Fruit fly (Drosophila melanogaster) whole organism, adult: ENCODE results near the gene SrpRalpha.

ENCODE experiments used
- CG11617 ChIP-seq: fragments of 200-800 bp; sonication (Bioruptor generic); optimal IDR thresholded peaks from 2 replicates; lab custom pipeline; 2017; ENCODE audit warnings: mild to moderate bottlenecking, missing biosample characterization, missing genetic modification reagents, missing genetic modification characterization
- CG12768 ChIP-seq: fragments of 200-800 bp; sonication (Bioruptor generic); optimal IDR thresholded peaks from 2 replicates; lab custom pipeline; 2017; ENCODE audit warnings: missing biosample characterization, missing genetic modification characterization, mild to moderate bottlenecking, moderate library complexity, missing genetic modification reagents
- CG14711 ChIP-seq: fragments of 200-800 bp; sonication (Bioruptor generic); optimal IDR thresholded peaks from 2 replicates; lab custom pipeline; 2018; ENCODE audit warnings: missing biosample characterization, mild to moderate bottlenecking, missing genetic modification characterization, moderate library complexity
- CG1620 ChIP-seq: fragments of 200-800 bp; sonication (Bioruptor generic); optimal IDR thresholded peaks from 2 replicates; lab custom pipeline; 2016; ENCODE audit warnings: missing biosample characterization, missing genetic modification characterization
- CG33017 ChIP-seq: fragments of 200-800 bp; sonication (Bioruptor generic); optimal IDR thresholded peaks from 2 replicates; lab custom pipeline; 2018; ENCODE audit warnings: missing biosample characterization, mild to moderate bottlenecking, missing genetic modification characterization, moderate library complexity
- CG5204 ChIP-seq: fragments of 200-800 bp; sonication (Bioruptor generic); optimal IDR thresholded peaks from 2 replicates; lab custom pipeline; 2016; ENCODE audit warnings: missing biosample characterization, missing genetic modification characterization
- CG7045 ChIP-seq: fragments of 200-800 bp; sonication (Bioruptor generic); optimal IDR thresholded peaks from 2 replicates; lab custom pipeline; 2017; ENCODE audit warnings: missing biosample characterization, mild to moderate bottlenecking, missing genetic modification characterization
- CG7101 ChIP-seq: fragments of 200-800 bp; sonication (Bioruptor generic); optimal IDR thresholded peaks from 2 replicates; lab custom pipeline; 2018; ENCODE audit warnings: missing biosample characterization, mild to moderate bottlenecking, missing genetic modification characterization, moderate library complexity
- Clk ChIP-seq: fragments of 200-800 bp; sonication (Bioruptor generic); optimal IDR thresholded peaks from 2 replicates; lab custom pipeline; 2017; ENCODE audit warnings: missing biosample characterization, missing genetic modification characterization
- Crg-1 ChIP-seq: fragments of 200-800 bp; sonication (Bioruptor generic); optimal IDR thresholded peaks from 2 replicates; lab custom pipeline; 2016; ENCODE audit warnings: missing biosample characterization, missing genetic modification characterization
- Hr96 ChIP-seq: fragments of 200-800 bp; sonication (Bioruptor generic); optimal IDR thresholded peaks from 2 replicates; lab custom pipeline; 2016; ENCODE audit warnings: missing biosample characterization, missing genetic modification characterization
- Mnt ChIP-seq: fragments of 200-800 bp; sonication (Bioruptor generic); optimal IDR thresholded peaks from 2 replicates; lab custom pipeline; 2016; ENCODE audit warnings: missing biosample characterization, mild to moderate bottlenecking, missing genetic modification characterization
- bab1 ChIP-seq: fragments of 200-800 bp; sonication (Bioruptor generic); optimal IDR thresholded peaks from 3 replicates; lab custom pipeline; 2019; ENCODE audit warnings: missing biosample characterization, mild to moderate bottlenecking, missing genetic modification characterization, moderate library complexity
- cic ChIP-seq: fragments of 200-800 bp; sonication (Bioruptor generic); optimal IDR thresholded peaks from 2 replicates; lab custom pipeline; 2017; ENCODE audit warnings: missing biosample characterization, mild to moderate bottlenecking, missing genetic modification characterization, moderate library complexity
- cnc ChIP-seq, 2 experiments: fragments of >200 bp; optimal IDR thresholded peaks; 2 replicates each; lab custom pipeline; 2017
- kay ChIP-seq: fragments of 200-800 bp; sonication (Bioruptor generic); peaks from one replicate; lab custom pipeline; 2016; ENCODE audit warnings: missing biosample characterization, missing genetic modification characterization, borderline replicate concordance
- ovo ChIP-seq: fragments of 200-800 bp; sonication (Bioruptor generic); optimal IDR thresholded peaks from 2 replicates; lab custom pipeline; 2016; ENCODE audit warnings: missing biosample characterization, missing genetic modification characterization
- pad ChIP-seq: fragments of 200-800 bp; sonication (Bioruptor generic); optimal IDR thresholded peaks from 3 replicates; lab custom pipeline; 2017; ENCODE audit warnings: missing biosample characterization, missing genetic modification characterization, mild to moderate bottlenecking, moderate library complexity, missing genetic modification reagents
- tj ChIP-seq: fragments of 200-800 bp; sonication (Bioruptor generic); optimal IDR thresholded peaks from 3 replicates; lab custom pipeline; 2017; ENCODE audit warnings: missing biosample characterization, mild to moderate bottlenecking, missing genetic modification characterization, moderate library complexity
- toe ChIP-seq: fragments of 200-800 bp; sonication (Bioruptor generic); optimal IDR thresholded peaks from 2 replicates; lab custom pipeline; 2016; ENCODE audit warnings: missing biosample characterization, missing genetic modification characterization

The SrpRalpha gene

dm6 chrX:11154511-11155197 is 25.8 kb upstream of the SrpRalpha start:
- peak; percentile 23 for TF ChIP-seq pad (GFP tag; lab: Kevin White, UChicago)
- peak; percentile 44 for TF ChIP-seq Mnt (GFP tag; lab: Kevin White, UChicago)
- TF ChIP-seq CG11617 (GFP tag; lab: Kevin White, UChicago): no peak
- TF ChIP-seq bab1 (GFP tag; lab: Kevin White, UChicago): no peak
- peak; percentile 2 for TF ChIP-seq CG7101 (tag; lab: Kevin White, UChicago)
- TF ChIP-seq CG12768 (GFP tag; lab: Kevin White, UChicago): no peak
- peak; percentile 14 for TF ChIP-seq cic (GFP tag; lab: Kevin White, UChicago)
- TF ChIP-seq ovo (GFP tag; lab: Kevin White, UChicago): no peak
- peak; percentile 37 for TF ChIP-seq Crg-1 (GFP tag; lab: Kevin White, UChicago)
- peak; percentile 57 for TF ChIP-seq tj

dm6 chrX:11153826-11154510 is 25.1 kb upstream of the SrpRalpha start, which contains the start of the genes rtv and Dlic:
TSS of gene rtv (minus strand) at chrX:11153990.
TSS of gene Dlic (plus strand) at chrX:11154421.
- no peak for TF ChIP-seq CG14711 (tag; lab: Kevin White, UChicago)
- no peak for TF ChIP-seq CG33017 (tag; lab: Kevin White, UChicago)
- TF ChIP-seq CG5204 (GFP tag; lab: Kevin White, UChicago): peak; percentile 23
- peak; percentile 5 for TF ChIP-seq bab1 (GFP tag; lab: Kevin White, UChicago)
- no peak for TF ChIP-seq CG7045 (GFP tag; lab: Kevin White, UChicago)
- peak; percentile 50 for TF ChIP-seq pad (GFP tag; lab: Kevin White, UChicago)
- peak; percentile 21 for TF ChIP-seq ovo (GFP tag; lab: Kevin White, UChicago)
- peak; percentile 12 for TF ChIP-seq Mnt (GFP tag; lab: Kevin White, UChicago)
- TF ChIP-seq toe (GFP tag; lab: Kevin White, UChicago): no peak
- TF ChIP-seq tj: no peak
- TF ChIP-seq CG1620 (GFP tag; lab: Kevin White, UChicago): peak; percentile 19
- peak; percentile 23 for TF ChIP-seq CG7101 (tag; lab: Kevin White, UChicago)
- TF ChIP-seq CG12768 (GFP tag; lab: Kevin White, UChicago): no peak
- TF ChIP-seq cnc (optimal IDR thresholded peaks at IDR 0.05; lab: Kevin White, UChicago): no peak
- TF ChIP-seq kay (GFP tag; lab: Kevin White, UChicago): peak; percentile 73
- TF ChIP-seq cic (GFP tag; lab: Kevin White, UChicago): no peak

dm6 chrX:11153413-11153812 is 24.5 kb upstream of the SrpRalpha start:
- TF ChIP-seq kay (GFP tag; lab: Kevin White, UChicago) (peak; percentile 49), CG11617 (GFP tag; lab: Kevin White, UChicago) (no peak)

dm6 chrX:11149201-11149600 is 20.3 kb upstream of the SrpRalpha start, which contains the start of gene Lint-1:
TSS of gene Lint-1 (plus strand) at chrX:11149323.
- TF ChIP-seq Hr96 (GFP tag; lab: Kevin White, UChicago): no peak
- no peak for TF ChIP-seq CG11617 (GFP tag; lab: Kevin White, UChicago)
- no peak for TF ChIP-seq CG12768 (GFP tag; lab: Kevin White, UChicago)
- TF ChIP-seq Mnt (GFP tag; lab: Kevin White, UChicago): peak; percentile 89
- peak; percentile 37 for TF ChIP-seq toe (GFP tag; lab: Kevin White, UChicago)
- TF ChIP-seq CG33017 (tag; lab: Kevin White, UChicago): no peak
- TF ChIP-seq kay (GFP tag; lab: Kevin White, UChicago): no peak
- TF ChIP-seq Clk (GFP tag; lab: Kevin White, UChicago): no peak
- no peak for TF ChIP-seq pad (GFP tag; lab: Kevin White, UChicago)
- TF ChIP-seq ovo (GFP tag; lab: Kevin White, UChicago): peak; percentile 6
- TF ChIP-seq CG5204 (GFP tag; lab: Kevin White, UChicago): peak; percentile 31
- TF ChIP-seq tj: peak; percentile 21
- TF ChIP-seq Crg-1 (GFP tag; lab: Kevin White, UChicago): no peak
- TF ChIP-seq CG14711 (tag; lab: Kevin White, UChicago): no peak
- no peak for TF ChIP-seq cic (GFP tag; lab: Kevin White, UChicago)
- no peak for TF ChIP-seq cnc (optimal IDR thresholded peaks at IDR 0.05; lab: Kevin White, UChicago)
- peak; percentile 19 for TF ChIP-seq bab1 (GFP tag; lab: Kevin White, UChicago)
- TF ChIP-seq CG1620 (GFP tag; lab: Kevin White, UChicago): peak; percentile 66
- no peak for TF ChIP-seq CG7045 (GFP tag; lab: Kevin White, UChicago)
- TF ChIP-seq CG7101 (tag; lab: Kevin White, UChicago): peak; percentile 33

dm6 chrX:11148272-11148835 is 19.5 kb upstream of the SrpRalpha start, which contains the start of gene Ran:
TSS of gene Ran (minus strand) at chrX:11148716.
- TF ChIP-seq bab1 (GFP tag; lab: Kevin White, UChicago) (peak; percentile 53), Hr96 (GFP tag; lab: Kevin White, UChicago) (no peak), Mnt (GFP tag; lab: Kevin White, UChicago) (no peak), kay (GFP tag; lab: Kevin White, UChicago) (no peak), pad (GFP tag; lab: Kevin White, UChicago) (no peak), CG12768 (GFP tag; lab: Kevin White, UChicago) (no peak)
